Fruit fly (Drosophila melanogaster): ENCODE measurements around the gene CG11403.

The CG11403 gene

DNA sequence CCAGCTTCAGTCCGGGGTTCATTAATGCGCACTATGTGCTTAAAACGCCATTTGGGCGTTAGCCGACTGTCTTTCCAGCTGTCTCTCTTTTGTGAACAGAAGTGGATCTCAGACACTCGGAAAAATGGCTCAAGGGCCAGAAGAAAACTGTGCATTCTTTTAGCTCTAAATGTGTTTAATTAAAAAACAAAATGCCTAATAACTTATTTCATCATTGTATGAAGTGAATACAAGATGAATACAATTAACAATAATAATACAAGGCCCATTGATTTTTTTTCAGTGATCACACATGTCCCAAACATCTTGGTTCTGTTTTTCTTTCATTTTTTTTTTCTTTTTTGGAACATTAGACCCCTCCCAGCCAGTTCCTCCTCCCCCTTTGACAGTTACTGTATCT is 33.2 kb upstream of the CG11403 start (continued):
- TF ChIP-seq Antp (GFP tag; optimal IDR thresholded peaks at IDR 0.05) (peak; percentile 47), Oli (tag; optimal IDR thresholded peaks at IDR 0.05) (peak; percentile 55), stc (GFP tag; IDR thresholded peaks at IDR 0.05) (no peak), CG34422 (GFP tag; IDR thresholded peaks at IDR 0.05) (0 out of 3 replicates have a peak, but pooled peaks have one; percentile 20), nerfin-1 (tag; optimal IDR thresholded peaks at IDR 0.05) (no peak), CG10321 (GFP tag; IDR thresholded peaks at IDR 0.05) (no peak), Sox102F (GFP tag; optimal IDR thresholded peaks at IDR 0.05) (peak; percentile 63), crc (GFP tag; optimal IDR thresholded peaks at IDR 0.05) (peak; percentile 28), CG8478 (optimal IDR thresholded peaks at IDR 0.05) (no peak), CG30431 (GFP tag; optimal IDR thresholded peaks at IDR 0.05) (no peak), eve (GFP tag; optimal IDR thresholded peaks at IDR 0.05) (peak in 1 of 2 experiments; percentile 48), scrt (GFP tag; optimal IDR thresholded peaks at IDR 0.05) (peak; percentile 8), CG18599 (GFP tag; optimal IDR thresholded peaks at IDR 0.05) (peak; percentile 78), dmrt99B (tag; optimal IDR thresholded peaks at IDR 0.05) (peak; percentile 75), CG2129 (GFP tag; IDR thresholded peaks at IDR 0.05; ENCODE audit: partially characterized antibody) (no peak), Nf-YB (GFP tag; optimal IDR thresholded peaks at IDR 0.05) (no peak), CG4730 (GFP tag; IDR thresholded peaks at IDR 0.05) (0 out of 2 replicates have a peak, but pooled peaks have one; percentile 27), CG12236 (GFP tag; optimal IDR thresholded peaks at IDR 0.05) (peak; percentile 5), CG10274 (GFP tag; optimal IDR thresholded peaks at IDR 0.05) (no peak), ttk (GFP tag; IDR thresholded peaks at IDR 0.05) (peak; percentile 66), danr (GFP tag; IDR thresholded peaks at IDR 0.05) (0 out of 2 replicates have a peak, but pooled peaks have one; percentile 9), al (GFP tag; IDR thresholded peaks at IDR 0.05) (0 out of 2 replicates have a peak, but pooled peaks have one; percentile 9), dm (GFP tag; optimal IDR thresholded peaks at IDR 0.05) (no peak), gt (GFP tag; IDR thresholded peaks at IDR 0.05) (no peak), CG32767 (GFP tag; IDR thresholded peaks at IDR 0.05) (no peak), tup (GFP tag; optimal IDR thresholded peaks at IDR 0.05) (no peak), Lpt (GFP tag; optimal IDR thresholded peaks at IDR 0.05) (no peak), CG9609 (GFP tag; optimal IDR thresholded peaks at IDR 0.05) (peak; percentile 27), so (GFP tag; IDR thresholded peaks at IDR 0.05) (no peak), Xbp1 (GFP tag; optimal IDR thresholded peaks at IDR 0.05) (peak; percentile 48), fd3F (GFP tag; optimal IDR thresholded peaks at IDR 0.05) (peak; percentile 14), CG4328 (GFP tag; optimal IDR thresholded peaks at IDR 0.05) (no peak), Ravus (GFP tag; IDR thresholded peaks at IDR 0.05) (no peak; the same call in 1 of the 2 replicates), slbo (GFP tag; IDR thresholded peaks at IDR 0.05) (peak; percentile 75), lilli (GFP tag; optimal IDR thresholded peaks at IDR 0.05) (peak; percentile 48), vvl (GFP tag; IDR thresholded peaks at IDR 0.05) (peak; percentile 59), CG9932 (GFP tag; IDR thresholded peaks at IDR 0.05) (peak; percentile 43), CG17568 (GFP tag; optimal IDR thresholded peaks at IDR 0.05) (peak; percentile 5), CG1832 (GFP tag; optimal IDR thresholded peaks at IDR 0.05) (no peak), CG2712 (tag; optimal IDR thresholded peaks at IDR 0.05) (peak; percentile 67), CG11093 (GFP tag; IDR thresholded peaks at IDR 0.05) (0 out of 3 replicates have a peak, but pooled peaks have one; percentile 43), CG6175 (GFP tag; IDR thresholded peaks at IDR 0.05) (no peak), CG11695 (GFP tag; IDR thresholded peaks at IDR 0.05) (peak; percentile 46; the same call in 1 of the 3 replicates), CG6813 (GFP tag; optimal IDR thresholded peaks at IDR 0.05) (no peak), CG32532 (GFP tag; IDR thresholded peaks at IDR 0.05) (peak; percentile 64; the same call in 1 of the 2 replicates), MTF-1 (GFP tag; optimal IDR thresholded peaks at IDR 0.05; ENCODE audit: borderline replicate concordance) (no peak), CG12155 (GFP tag; optimal IDR thresholded peaks at IDR 0.05) (peak; percentile 34), mirr (GFP tag; optimal IDR thresholded peaks at IDR 0.05) (no peak), Awh (GFP tag; IDR thresholded peaks at IDR 0.05) (peak; percentile 57; the same call in 1 of the 2 replicates), Dbx (GFP tag; IDR thresholded peaks at IDR 0.05) (peak; percentile 65; the same call in 1 of the 3 replicates), HLH4C (GFP tag; IDR thresholded peaks at IDR 0.05; ENCODE audit: partially characterized antibody) (no peak)
